Fruit fly (Drosophila melanogaster) whole organism, embryonic: Measurements from ENCODE around the gene CG1943.

Experiments used
- B-H1 ChIP-seq: fragments of 200-800 bp; sonication (Bioruptor generic); IDR thresholded peaks from 3 replicates; pipeline ENCODE4 v1.3.6; 2022; ENCODE audit warnings: missing biosample characterization, missing genetic modification characterization
- Blimp-1 ChIP-seq: fragments of 200-800 bp; sonication (Bioruptor generic); optimal IDR thresholded peaks from 3 replicates; lab custom pipeline; 2018; ENCODE audit warnings: missing biosample characterization, missing genetic modification characterization, mild to moderate bottlenecking, moderate library complexity, missing genetic modification reagents
- BtbVII ChIP-seq: fragments of 200-800 bp; sonication (Bioruptor generic); optimal IDR thresholded peaks from 3 replicates; lab custom pipeline; 2017; ENCODE audit warnings: missing biosample characterization, mild to moderate bottlenecking, missing genetic modification characterization
- CG11456 ChIP-seq: fragments of 200-800 bp; sonication (Bioruptor generic); IDR thresholded peaks from 3 replicates; pipeline ENCODE4 v1.3.6; 2022; ENCODE audit warnings: missing biosample characterization, missing genetic modification characterization
- CG12219 ChIP-seq: fragments of 200-800 bp; sonication (Bioruptor generic); optimal IDR thresholded peaks from 3 replicates; lab custom pipeline; 2018; ENCODE audit warnings: missing biosample characterization, mild to moderate bottlenecking, missing genetic modification characterization
- CG15479 ChIP-seq: fragments of 200-800 bp; sonication (Bioruptor generic); optimal IDR thresholded peaks from 3 replicates; lab custom pipeline; 2019; ENCODE audit warnings: missing biosample characterization, mild to moderate bottlenecking, missing genetic modification characterization, moderate library complexity
- CG15514 ChIP-seq: fragments of 200-800 bp; sonication (Bioruptor generic); optimal IDR thresholded peaks from 3 replicates; lab custom pipeline; 2017; ENCODE audit warnings: missing biosample characterization, missing genetic modification characterization, mild to moderate bottlenecking, moderate library complexity, missing genetic modification reagents
- CG16813 ChIP-seq: fragments of 200-800 bp; sonication (Bioruptor generic); IDR thresholded peaks from 3 replicates; pipeline ENCODE4 v1.3.6; 2022; ENCODE audit warnings: missing biosample characterization, missing genetic modification characterization; ENCODE audit not compliant: partially characterized antibody
- CG1832 ChIP-seq: fragments of 200-800 bp; sonication (Bioruptor generic); optimal IDR thresholded peaks from 2 replicates; lab custom pipeline; 2017; ENCODE audit warnings: missing biosample characterization, mild to moderate bottlenecking, missing genetic modification characterization, inconsistent platforms
- CG2120 ChIP-seq: fragments of 200-800 bp; sonication (Bioruptor generic); optimal IDR thresholded peaks from 3 replicates; lab custom pipeline; 2016; ENCODE audit warnings: missing biosample characterization, missing genetic modification characterization
- CG2889 ChIP-seq: fragments of 200-800 bp; sonication (Bioruptor generic); IDR thresholded peaks from 3 replicates; pipeline ENCODE4 v1.3.6; 2022; ENCODE audit warnings: missing biosample characterization, missing genetic modification characterization
- CG31365 ChIP-seq: fragments of 200-800 bp; sonication (Bioruptor generic); optimal IDR thresholded peaks from 2 replicates; lab custom pipeline; 2018; ENCODE audit warnings: missing biosample characterization, mild to moderate bottlenecking, missing genetic modification characterization
- CG34376 ChIP-seq: fragments of 200-800 bp; sonication (Bioruptor generic); optimal IDR thresholded peaks from 2 replicates; lab custom pipeline; 2018; ENCODE audit warnings: missing biosample characterization, mild to moderate bottlenecking, missing genetic modification characterization
- CG42726 ChIP-seq: fragments of 200-800 bp; sonication (Bioruptor generic); IDR thresholded peaks from 2 replicates; pipeline ENCODE4 v1.3.6; 2022; ENCODE audit warnings: missing biosample characterization, missing genetic modification characterization; ENCODE audit not compliant: partially characterized antibody
- CG4854 ChIP-seq: fragments of 200-800 bp; sonication (Bioruptor generic); optimal IDR thresholded peaks from 2 replicates; lab custom pipeline; 2016; ENCODE audit warnings: missing biosample characterization, missing genetic modification characterization, inconsistent platforms
- D ChIP-seq, 2 experiments: fragments of 200-800 bp in 1 of 2; fragments of >200 bp in 1 of 2; sonication (Bioruptor generic) in 1 of 2; optimal IDR thresholded peaks; 2 replicates in 1 of 2; 3 replicates in 1 of 2; lab custom pipeline; 2017; ENCODE audit warnings: mild to moderate bottlenecking in 1 of 2, missing biosample characterization in 1 of 2, missing genetic modification characterization in 1 of 2, missing genetic modification reagents in 1 of 2
- Dfd ChIP-seq, 2 experiments: fragments of >200 bp; optimal IDR thresholded peaks; 2 replicates each; lab custom pipeline; 2017; ENCODE audit warnings: missing biosample characterization in 2 of 2, missing genetic modification characterization in 2 of 2
- ERR ChIP-seq: fragments of 200-800 bp; sonication (Bioruptor generic); optimal IDR thresholded peaks from 2 replicates; lab custom pipeline; 2016; ENCODE audit warnings: missing biosample characterization, missing genetic modification characterization
- GATAe ChIP-seq: fragments of 200-800 bp; sonication (Bioruptor generic); conservative IDR thresholded peaks from 2 replicates; pipeline ENCODE4 v1.3.6; 2022; ENCODE audit warnings: missing biosample characterization, missing genetic modification characterization
- Gug ChIP-seq: fragments of 200-800 bp; sonication (Bioruptor generic); IDR thresholded peaks from 4 replicates; pipeline ENCODE4 v1.3.6; 2022; ENCODE audit warnings: missing biosample characterization, missing genetic modification characterization
- HLH4C ChIP-seq: fragments of 200-800 bp; sonication (Bioruptor generic); IDR thresholded peaks from 3 replicates; pipeline ENCODE4 v1.3.6; 2022; ENCODE audit warnings: missing biosample characterization, missing genetic modification characterization; ENCODE audit not compliant: partially characterized antibody
- Hey ChIP-seq: fragments of 200-800 bp; sonication (Bioruptor generic); optimal IDR thresholded peaks from 3 replicates; lab custom pipeline; 2018; ENCODE audit warnings: missing biosample characterization, mild to moderate bottlenecking, missing genetic modification characterization
- HmgD ChIP-seq: fragments of 200-800 bp; sonication (Bioruptor generic); optimal IDR thresholded peaks from 3 replicates; lab custom pipeline; 2016; ENCODE audit warnings: missing biosample characterization, missing genetic modification characterization
- Hsf ChIP-seq: fragments of 200-800 bp; sonication (Bioruptor generic); optimal IDR thresholded peaks from 3 replicates; lab custom pipeline; 2016; ENCODE audit warnings: missing biosample characterization, missing genetic modification characterization
- Jarid2 ChIP-seq: fragments of 200-800 bp; sonication (Bioruptor generic); optimal IDR thresholded peaks from 3 replicates; lab custom pipeline; 2017; ENCODE audit warnings: mild to moderate bottlenecking, missing biosample characterization, missing genetic modification reagents, missing genetic modification characterization
- Kr ChIP-seq: fragments of 200-800 bp; sonication (Bioruptor generic); optimal IDR thresholded peaks from 2 replicates; lab custom pipeline; 2017; ENCODE audit warnings: missing biosample characterization, mild to moderate bottlenecking, missing genetic modification characterization
- Oli ChIP-seq: fragments of 200-800 bp; sonication (Bioruptor generic); optimal IDR thresholded peaks from 2 replicates; lab custom pipeline; 2018; ENCODE audit warnings: missing biosample characterization, mild to moderate bottlenecking, missing genetic modification characterization, moderate library complexity
- PHDP ChIP-seq: fragments of 200-800 bp; sonication (Bioruptor generic); optimal IDR thresholded peaks from 3 replicates; lab custom pipeline; 2018; ENCODE audit warnings: missing biosample characterization, mild to moderate bottlenecking, missing genetic modification characterization, moderate library complexity
- Poxn ChIP-seq: fragments of 200-800 bp; sonication (Bioruptor generic); IDR thresholded peaks from 2 replicates; pipeline ENCODE4 v1.3.6; 2022; ENCODE audit warnings: missing biosample characterization, missing genetic modification characterization
- Sox102F ChIP-seq: fragments of 200-800 bp; sonication (Bioruptor generic); optimal IDR thresholded peaks from 2 replicates; lab custom pipeline; 2018; ENCODE audit warnings: missing biosample characterization, mild to moderate bottlenecking, missing genetic modification characterization, moderate library complexity
- cad ChIP-seq: fragments of >200 bp; optimal IDR thresholded peaks from 2 replicates; lab custom pipeline; 2017; ENCODE audit warnings: missing biosample characterization, missing genetic modification characterization
- eve ChIP-seq, 2 experiments: fragments of >200 bp; optimal IDR thresholded peaks; 2 replicates each; lab custom pipeline; 2017; ENCODE audit warnings: missing biosample characterization in 2 of 2, missing genetic modification characterization in 2 of 2
- exex ChIP-seq: fragments of 200-800 bp; sonication (Bioruptor generic); optimal IDR thresholded peaks from 4 replicates; lab custom pipeline; 2018; ENCODE audit warnings: missing biosample characterization, mild to moderate bottlenecking, missing genetic modification characterization, moderate library complexity
- eyg ChIP-seq: fragments of 200-800 bp; sonication (Bioruptor generic); optimal IDR thresholded peaks from 3 replicates; lab custom pipeline; 2016; ENCODE audit warnings: missing biosample characterization, missing genetic modification characterization
- grau ChIP-seq: fragments of 200-800 bp; optimal IDR thresholded peaks from 3 replicates; lab custom pipeline; 2019; ENCODE audit warnings: missing biosample characterization, mild to moderate bottlenecking, missing genetic modification characterization, moderate library complexity
- grn ChIP-seq: fragments of 200-800 bp; sonication (Bioruptor generic); optimal IDR thresholded peaks from 3 replicates; lab custom pipeline; 2017; ENCODE audit warnings: missing biosample characterization, missing genetic modification characterization
- hb ChIP-seq: fragments of 200-800 bp; sonication (Bioruptor generic); IDR thresholded peaks from 3 replicates; pipeline ENCODE4 v1.3.6; 2022; ENCODE audit warnings: missing biosample characterization, missing genetic modification characterization; ENCODE audit not compliant: partially characterized antibody
- hth ChIP-seq: fragments of >200 bp; optimal IDR thresholded peaks from 2 replicates; lab custom pipeline; 2017; ENCODE audit warnings: inconsistent platforms
- mirr ChIP-seq: fragments of 200-800 bp; sonication (Bioruptor generic); optimal IDR thresholded peaks from 3 replicates; lab custom pipeline; 2018; ENCODE audit warnings: missing biosample characterization, mild to moderate bottlenecking, missing genetic modification characterization
- odd ChIP-seq: fragments of 200-800 bp; sonication (Bioruptor generic); optimal IDR thresholded peaks from 2 replicates; lab custom pipeline; 2017; ENCODE audit warnings: missing biosample characterization, mild to moderate bottlenecking, missing genetic modification characterization
- sug ChIP-seq: fragments of 200-800 bp; optimal IDR thresholded peaks from 2 replicates; lab custom pipeline; 2019; ENCODE audit warnings: missing biosample characterization, mild to moderate bottlenecking, missing genetic modification characterization, moderate library complexity
- tap ChIP-seq: fragments of 200-800 bp; optimal IDR thresholded peaks from 3 replicates; lab custom pipeline; 2019; ENCODE audit warnings: missing biosample characterization, mild to moderate bottlenecking, missing genetic modification characterization, moderate library complexity
- tll ChIP-seq, 2 experiments: fragments of 200-800 bp in 1 of 2; fragments of >200 bp in 1 of 2; sonication (Bioruptor generic) in 1 of 2; optimal IDR thresholded peaks; 2 replicates each; lab custom pipeline; 2017 to 2019; ENCODE audit warnings: missing biosample characterization in 2 of 2, missing genetic modification characterization in 2 of 2, mild to moderate bottlenecking in 1 of 2, moderate library complexity in 1 of 2
- zen ChIP-seq: fragments of 200-800 bp; sonication (Bioruptor generic); optimal IDR thresholded peaks from 3 replicates; lab custom pipeline; 2018; ENCODE audit warnings: missing biosample characterization, mild to moderate bottlenecking, missing genetic modification characterization, moderate library complexity

CG1943 gene

DNA sequence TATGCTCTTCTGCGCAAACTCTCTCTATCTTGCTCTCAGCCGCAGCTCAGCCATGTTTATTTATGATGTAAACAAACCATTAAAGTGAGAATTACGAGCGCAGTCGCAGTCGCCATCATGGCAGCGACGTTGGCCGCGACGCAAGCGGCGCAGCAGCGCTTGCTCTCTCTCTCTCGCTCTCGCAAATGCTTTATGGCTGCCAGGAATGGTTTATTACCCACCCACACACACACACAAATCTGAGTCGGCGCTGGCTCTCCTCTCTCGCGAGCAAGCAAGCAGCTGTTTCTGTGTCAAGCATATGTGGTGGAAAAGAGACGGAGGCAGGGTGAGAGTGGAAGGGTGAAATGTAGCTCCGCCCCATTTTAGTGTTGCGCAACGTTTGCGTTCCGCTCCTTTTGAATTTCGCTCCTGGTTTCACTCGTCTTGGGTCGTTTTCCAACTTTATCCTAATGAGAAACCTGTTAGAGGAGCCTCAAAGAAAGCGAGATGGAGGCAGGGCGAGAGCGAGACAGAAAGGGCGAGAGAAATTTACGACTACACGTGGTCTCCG lies 37.3 kb upstream of the CG1943 start (continued):
- TF ChIP-seq CG11456 (GFP tag; lab: Robert Waterston, UW) (no peak), HLH4C (peak; percentile 30; the same call in 1 of the 3 replicates), CG1832 (peak; percentile 95)

dm6 chr3R:7040894-7041293 lies 33.8 kb upstream of the CG1943 start:
- TF ChIP-seq CG31365 (tag; lab: Kevin White, UChicago) (peak; percentile 60), eve (GFP tag; optimal IDR thresholded peaks at IDR 0.05; lab: Kevin White, UChicago) (no peak), Dfd (GFP tag; optimal IDR thresholded peaks at IDR 0.05; lab: Kevin White, UChicago) (peak in 1 of 2 experiments; percentile 42), B-H1 (GFP tag; lab: Robert Waterston, UW) (no peak), odd (no peak), Poxn (no peak), hth (lab: Kevin White, UChicago) (no peak), Oli (tag; lab: Kevin White, UChicago) (no peak), CG42726 (GFP tag; lab: Robert Waterston, UW) (no peak), ERR (GFP tag; lab: Kevin White, UChicago) (no peak), hb (no peak), CG16813 (GFP tag; lab: Robert Waterston, UW) (no peak)

DNA sequence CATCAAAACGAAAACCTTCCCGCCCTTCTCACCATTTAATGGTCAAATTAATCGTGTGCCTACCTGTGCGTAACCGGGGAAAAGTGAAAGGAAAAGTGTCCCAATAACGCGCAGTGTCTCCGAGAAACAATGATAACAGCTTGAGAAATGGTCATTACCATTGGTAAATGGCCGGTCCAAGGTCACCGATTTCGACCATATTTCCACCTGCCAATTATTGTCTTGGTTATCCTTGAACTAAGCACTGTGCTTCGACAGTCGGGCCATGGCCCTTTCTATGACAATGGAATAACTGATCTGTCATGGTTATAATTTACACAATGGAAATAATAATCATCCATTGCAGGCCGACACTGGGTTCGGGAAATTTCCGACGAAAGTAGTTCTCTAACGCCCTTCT lies 30.6 kb upstream of the CG1943 start:
- peak in 1 of 2 experiments; percentile 8 for TF ChIP-seq tll (GFP tag; optimal IDR thresholded peaks at IDR 0.05; lab: Kevin White, UChicago)
- no peak for TF ChIP-seq CG4854 (GFP tag; lab: Kevin White, UChicago)
- TF ChIP-seq HmgD (GFP tag; lab: Kevin White, UChicago), result no peak
- no peak for TF ChIP-seq eyg (GFP tag; lab: Kevin White, UChicago)
- TF ChIP-seq Blimp-1 (GFP tag; lab: Kevin White, UChicago), result peak; percentile 44
- TF ChIP-seq D (optimal IDR thresholded peaks at IDR 0.05; lab: Kevin White, UChicago), result peak; percentile 81
- no peak for TF ChIP-seq D (GFP tag; optimal IDR thresholded peaks at IDR 0.05; lab: Kevin White, UChicago)
- peak; percentile 65 for TF ChIP-seq cad
- peak; percentile 61 for TF ChIP-seq zen

DNA sequence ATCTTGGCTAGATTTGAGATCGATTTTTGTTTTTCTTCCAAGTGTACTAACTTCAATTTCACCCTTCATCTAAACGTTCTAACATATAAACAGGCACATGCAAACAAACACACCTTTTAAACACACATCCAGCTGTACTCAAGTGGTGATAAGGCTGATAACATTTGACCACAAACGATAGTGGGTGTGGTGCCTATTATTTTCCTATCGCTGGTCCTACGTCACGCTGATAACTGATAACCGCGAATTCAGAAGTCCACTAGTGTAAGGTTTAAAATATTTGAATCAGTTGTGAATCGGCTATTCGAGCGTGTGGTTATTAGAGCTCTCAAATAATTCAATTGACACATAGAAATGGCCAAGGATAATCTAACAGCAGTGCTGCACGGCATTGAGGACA lies 22.4 kb upstream of the CG1943 start, which contains the start of gene Sodh1:
Gene Sodh1 (plus strand): TSS at position 94 of the 400 bp plus-strand sequence.
- TF ChIP-seq CG12219 (GFP tag; lab: Kevin White, UChicago), result no peak
- no peak for TF ChIP-seq tap (tag; lab: Kevin White, UChicago)
- TF ChIP-seq CG15479 (GFP tag; lab: Kevin White, UChicago), result peak; percentile 33
- peak; percentile 68 for TF ChIP-seq grn (GFP tag; lab: Kevin White, UChicago)
- peak; percentile 63 for TF ChIP-seq exex (tag; lab: Kevin White, UChicago)
- TF ChIP-seq sug (tag; lab: Kevin White, UChicago), result peak; percentile 79
- no peak for TF ChIP-seq Hsf
- peak; percentile 25 for TF ChIP-seq Jarid2 (GFP tag; lab: Kevin White, UChicago)
- no peak for TF ChIP-seq Gug (GFP tag; lab: Robert Waterston, UW)
- peak; percentile 73 for TF ChIP-seq mirr
- peak; percentile 4 for TF ChIP-seq CG2120 (GFP tag; lab: Kevin White, UChicago)
- peak; percentile 62 for TF ChIP-seq Hey (tag; lab: Kevin White, UChicago)
- TF ChIP-seq PHDP, result no peak
- TF ChIP-seq Kr (GFP tag; lab: Kevin White, UChicago), result no peak
- peak; percentile 79 for TF ChIP-seq GATAe (GFP tag; lab: Robert Waterston, UW)
- peak; percentile 3 for TF ChIP-seq CG15514 (GFP tag; lab: Kevin White, UChicago)
- TF ChIP-seq CG2889 (GFP tag; lab: Robert Waterston, UW), result no peak
- no peak for TF ChIP-seq Sox102F (GFP tag; lab: Kevin White, UChicago)
- no peak for TF ChIP-seq grau (tag; lab: Kevin White, UChicago)
- peak; percentile 64 for TF ChIP-seq CG34376 (GFP tag; lab: Kevin White, UChicago)
- TF ChIP-seq BtbVII (GFP tag; lab: Kevin White, UChicago), result peak; percentile 8
- TF ChIP-seq, all 482 proteins: peak for 12
